Worm (Caenorhabditis elegans): ENCODE measurements around the gene B0507.8.

DNA sequence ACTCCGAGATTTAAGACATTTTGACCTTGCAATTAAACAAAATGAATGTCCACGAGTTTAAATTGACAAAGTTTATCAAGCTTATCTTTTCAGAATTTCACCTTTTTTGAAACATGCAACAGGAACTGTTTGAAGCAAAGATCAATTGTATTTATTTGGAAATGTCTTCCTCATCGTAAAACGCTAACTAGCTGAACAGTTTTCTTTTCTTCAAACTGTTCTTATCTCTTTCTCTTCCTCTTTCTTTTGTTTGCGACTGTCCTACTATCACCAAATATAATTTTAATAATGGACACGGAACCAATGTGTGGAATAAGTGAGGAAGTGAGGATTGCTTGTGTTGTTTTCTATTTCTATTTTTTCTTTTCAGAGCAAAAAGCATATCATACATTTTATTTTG is 29.8 kb downstream of the B0507.8 start, which contains the start of gene ZC196.4:
- TF ChIP-seq pqm-1 (tag; optimal IDR thresholded peaks at IDR 0.05), result no peak
- TF ChIP-seq nhr-11 (tag; optimal IDR thresholded peaks at IDR 0.05), result no peak
- no peak for TF ChIP-seq pat-9 (tag; optimal IDR thresholded peaks at IDR 0.05)
- TF ChIP-seq rnt-1 (tag; optimal IDR thresholded peaks at IDR 0.05), result no peak
